Fruit fly (Drosophila melanogaster) whole organism, adult: ENCODE measurements around the gene Ir31a.

Experiments
- CG14711 ChIP-seq: fragments of 200-800 bp; sonication (Bioruptor generic); optimal IDR thresholded peaks from 2 replicates; lab custom pipeline; 2018; ENCODE audit warnings: missing biosample characterization, mild to moderate bottlenecking, missing genetic modification characterization, moderate library complexity
- CG1620 ChIP-seq: fragments of 200-800 bp; sonication (Bioruptor generic); optimal IDR thresholded peaks from 2 replicates; lab custom pipeline; 2016; ENCODE audit warnings: missing biosample characterization, missing genetic modification characterization
- CG5204 ChIP-seq: fragments of 200-800 bp; sonication (Bioruptor generic); optimal IDR thresholded peaks from 2 replicates; lab custom pipeline; 2016; ENCODE audit warnings: missing biosample characterization, missing genetic modification characterization
- Crg-1 ChIP-seq: fragments of 200-800 bp; sonication (Bioruptor generic); optimal IDR thresholded peaks from 2 replicates; lab custom pipeline; 2016; ENCODE audit warnings: missing biosample characterization, missing genetic modification characterization
- Mnt ChIP-seq: fragments of 200-800 bp; sonication (Bioruptor generic); optimal IDR thresholded peaks from 2 replicates; lab custom pipeline; 2016; ENCODE audit warnings: missing biosample characterization, mild to moderate bottlenecking, missing genetic modification characterization
- kay ChIP-seq: fragments of 200-800 bp; sonication (Bioruptor generic); peaks from one replicate; lab custom pipeline; 2016; ENCODE audit warnings: missing biosample characterization, missing genetic modification characterization, borderline replicate concordance
- ovo ChIP-seq: fragments of 200-800 bp; sonication (Bioruptor generic); optimal IDR thresholded peaks from 2 replicates; lab custom pipeline; 2016; ENCODE audit warnings: missing biosample characterization, missing genetic modification characterization
- tj ChIP-seq: fragments of 200-800 bp; sonication (Bioruptor generic); optimal IDR thresholded peaks from 3 replicates; lab custom pipeline; 2017; ENCODE audit warnings: missing biosample characterization, mild to moderate bottlenecking, missing genetic modification characterization, moderate library complexity
- toe ChIP-seq: fragments of 200-800 bp; sonication (Bioruptor generic); optimal IDR thresholded peaks from 2 replicates; lab custom pipeline; 2016; ENCODE audit warnings: missing biosample characterization, missing genetic modification characterization

DNA sequence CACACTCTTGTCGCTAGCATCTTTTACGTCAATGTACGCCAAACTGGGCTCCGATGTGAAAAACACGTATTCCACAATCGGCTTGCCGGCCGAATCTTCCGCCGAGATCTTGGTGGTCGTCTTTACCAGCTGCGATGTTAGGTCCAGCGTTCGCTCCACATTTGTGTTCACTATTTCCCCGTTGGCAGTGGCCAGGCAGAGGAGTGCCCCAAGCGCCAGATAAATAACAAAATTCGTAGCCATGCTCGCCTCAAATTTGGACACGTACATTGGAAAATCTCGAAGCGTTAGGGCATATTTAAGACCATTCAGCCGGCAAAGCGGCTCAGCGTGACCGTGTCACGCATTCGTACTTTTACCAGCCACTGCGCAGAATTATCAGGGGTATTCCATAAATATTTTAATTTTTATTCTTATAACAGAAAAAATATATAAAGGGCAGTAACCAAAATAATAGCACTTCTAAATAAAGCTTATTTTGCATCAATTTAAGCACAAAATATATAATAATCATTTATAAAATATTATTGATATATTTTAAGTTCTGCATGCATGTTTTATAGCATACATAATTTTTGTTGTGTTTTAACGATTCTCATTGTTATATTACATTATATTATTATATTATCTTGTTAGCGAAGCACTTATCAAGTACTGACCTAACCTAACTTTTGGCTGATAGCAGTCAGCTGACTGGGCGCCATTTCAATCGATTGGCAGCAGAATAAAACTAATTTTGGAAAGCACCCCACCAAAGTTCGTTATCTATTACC, 29.7 kb upstream of the Ir31a start, which contains the start of the genes CG33303 and dpr19:
- TF ChIP-seq Mnt, result peak; percentile 13
- TF ChIP-seq CG14711 (tag; lab: Kevin White, UChicago), result peak; percentile 70
- TF ChIP-seq tj (GFP tag; lab: Kevin White, UChicago), result peak; percentile 40
- no peak for TF ChIP-seq CG1620 (GFP tag; lab: Kevin White, UChicago)
- TF ChIP-seq kay (GFP tag; lab: Kevin White, UChicago), result no peak
- TF ChIP-seq ovo (GFP tag; lab: Kevin White, UChicago), result peak; percentile 8
- TF ChIP-seq Crg-1 (GFP tag; lab: Kevin White, UChicago), result no peak
- no peak for TF ChIP-seq toe (GFP tag; lab: Kevin White, UChicago)
- no peak for TF ChIP-seq CG5204 (GFP tag; lab: Kevin White, UChicago)
